Worm (Caenorhabditis elegans): ENCODE results near the gene F19B6.1.

Gene F19B6.1

ce11 chrIV:12287628-12288027, 48.2 kb downstream of the F19B6.1 start, which contains the start of gene erl-1:
Gene erl-1, plus strand, starts transcription at chrIV:12287928.
- TF ChIP-seq hif-1 (tag; optimal IDR thresholded peaks at IDR 0.05) (no peak), spr-3 (GFP tag; optimal IDR thresholded peaks at IDR 0.05) (no peak), ceh-20 (GFP tag; IDR thresholded peaks at IDR 0.05) (no peak), ceh-82 (tag; optimal IDR thresholded peaks at IDR 0.05) (no peak), snpc-4 (tag; optimal IDR thresholded peaks at IDR 0.05) (no peak), F26F4.8 (GFP tag; conservative IDR thresholded peaks at IDR 0.05) (no peak), Y75B8A.6 (GFP tag; IDR thresholded peaks at IDR 0.05) (no peak), dpl-1 (GFP tag; optimal IDR thresholded peaks at IDR 0.05) (no peak), aly-2 (tag; optimal IDR thresholded peaks at IDR 0.05) (no peak), lin-1 (GFP tag; IDR thresholded peaks at IDR 0.05) (no peak), tag-97 (GFP tag; IDR thresholded peaks at IDR 0.05) (no peak)

- TF ChIP-seq snpc-1.2 (GFP tag; IDR thresholded peaks at IDR 0.05) (no peak), unc-62 (GFP tag; optimal IDR thresholded peaks at IDR 0.05 in 1 of 2) (peak in 1 of 2 experiments; percentile 44), unc-62 (tag; optimal IDR thresholded peaks at IDR 0.05) (no peak), mes-2 (tag; optimal IDR thresholded peaks at IDR 0.05; ENCODE audit: poor library complexity, severe bottlenecking) (no peak)
Observed at ce11 chrIV:12282873-12283272, 53.0 kb downstream of the F19B6.1 start, which contains the start of gene hpo-12. Gene hpo-12, plus strand, starts transcription at chrIV:12283173.

ce11 chrIV:12282157-12282789, 53.6 kb downstream of the F19B6.1 start, which contains the start of the genes C42C1.12 and C42C1.19:
Gene C42C1.12, minus strand, starts transcription at chrIV:12282207.
Gene C42C1.19, plus strand, starts transcription at chrIV:12282739.
- TF ChIP-seq D1046.2 (GFP tag; IDR thresholded peaks at IDR 0.05), result no peak
- peak; percentile 53 for TF ChIP-seq dpl-1 (GFP tag; optimal IDR thresholded peaks at IDR 0.05)
- TF ChIP-seq lin-39 (tag; optimal IDR thresholded peaks at IDR 0.05), result no peak
- TF ChIP-seq ztf-7 (tag; optimal IDR thresholded peaks at IDR 0.05), result peak; percentile 73
- peak in 1 of 2 experiments; percentile 73 for TF ChIP-seq lsy-2 (tag; optimal IDR thresholded peaks at IDR 0.05)
- TF ChIP-seq dve-1 (tag; optimal IDR thresholded peaks at IDR 0.05; ENCODE audit: insufficient read depth), result peak; percentile 7
- TF ChIP-seq mes-2 (tag; optimal IDR thresholded peaks at IDR 0.05; ENCODE audit: poor library complexity, severe bottlenecking), result peak; percentile 45

All from whole organism, L4 larva.